Fruit fly (Drosophila melanogaster) ovary, adult (tissue): ENCODE measurements around the gene eIF4G2.
A peak's percentile ranks its signal among the peaks of the same experiment; 100 is the strongest.

Source experiments
- CG17801 ChIP-seq: fragments of 200-800 bp; optimal IDR thresholded peaks from 2 replicates; lab custom pipeline; 2019; ENCODE audit warnings: missing biosample characterization, mild to moderate bottlenecking, missing genetic modification characterization, moderate library complexity; ENCODE audit not compliant: partially characterized antibody

The eIF4G2 gene

dm6 chr3R:23760219-23761018 lies 58.6 kb downstream of the eIF4G2 start, which contains the start of gene SdhD:
Gene SdhD (minus strand): TSS chr3R:23760600.
- TF ChIP-seq CG17801 (GFP tag; lab: Kevin White, UChicago) = peak; percentile 46
